Worm (Caenorhabditis elegans): Measurements from ENCODE around the gene K07F5.12.
"Not testable (repeated sequence)": the region's sequence is repeated elsewhere in the genome, so short reads cannot be mapped to it uniquely, and the experiment has no call there.

Gene K07F5.12

ce11 chrIV:9891938-9892337, 36.1 kb downstream of the K07F5.12 start, which contains the start of gene F32B6.4:
Gene F32B6.4 (minus strand): TSS chrIV:9892038.
- TF ChIP-seq unc-62 (GFP tag; optimal IDR thresholded peaks at IDR 0.05) (no peak), sea-2 (GFP tag; IDR thresholded peaks at IDR 0.05) (no peak), atf-7 (tag; optimal IDR thresholded peaks at IDR 0.05) (no peak), K11D2.4 (GFP tag; IDR thresholded peaks at IDR 0.05) (no peak), Y53F4B.3 (GFP tag; IDR thresholded peaks at IDR 0.05) (no peak), egl-18 (GFP tag; IDR thresholded peaks at IDR 0.05) (no peak), dpl-1 (GFP tag; optimal IDR thresholded peaks at IDR 0.05) (no peak), egl-44 (GFP tag; IDR thresholded peaks at IDR 0.05) (no peak), attf-5 (GFP tag; optimal IDR thresholded peaks at IDR 0.05) (no peak), mes-4 (tag; optimal IDR thresholded peaks at IDR 0.05) (no peak), lin-40 (tag; optimal IDR thresholded peaks at IDR 0.05) (no peak), ztf-18 (tag; optimal IDR thresholded peaks at IDR 0.05) (no peak), bed-1 (GFP tag; IDR thresholded peaks at IDR 0.05) (no peak), C06A6.2 (GFP tag; conservative IDR thresholded peaks at IDR 0.05) (no peak), snpc-1.3 (tag; optimal IDR thresholded peaks at IDR 0.05; ENCODE audit: insufficient read depth) (no peak), nfya-1 (tag; optimal IDR thresholded peaks at IDR 0.05; ENCODE audit: borderline replicate concordance, insufficient read depth) (no peak), nhr-27 (tag; optimal IDR thresholded peaks at IDR 0.05) (no peak)

DNA sequence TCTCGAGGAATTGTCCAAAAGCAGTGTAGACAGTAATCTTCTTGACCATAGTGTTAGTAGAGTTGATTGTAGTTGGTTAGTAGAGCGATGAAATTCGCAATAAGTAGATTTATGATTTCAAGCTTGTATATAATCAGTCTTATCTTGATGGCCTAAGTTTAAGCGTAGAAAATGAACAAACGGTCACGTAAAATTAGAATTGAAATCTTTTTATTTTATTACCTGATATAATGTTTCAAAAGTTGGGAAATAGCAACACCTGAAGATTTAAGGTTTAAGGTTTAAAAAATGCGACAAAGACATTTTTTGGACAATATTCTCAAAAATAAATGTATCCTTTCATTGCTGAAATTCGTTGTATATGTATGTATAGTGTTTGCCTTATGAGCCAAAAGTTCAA, 37.8 kb downstream of the K07F5.12 start, which contains the start of gene sss-1:
TSS of gene sss-1 (minus strand) at position 101 of the 400 bp plus-strand sequence.
- not testable (repeated sequence) for TF ChIP-seq B0261.1 (tag; optimal IDR thresholded peaks at IDR 0.05); dpff-1 (tag; optimal IDR thresholded peaks at IDR 0.05); attf-6 (GFP tag; IDR thresholded peaks at IDR 0.05)

- TF ChIP-seq F52B5.7 (tag; optimal IDR thresholded peaks at IDR 0.05); efl-1 (GFP tag; optimal IDR thresholded peaks at IDR 0.05); hmg-20 (GFP tag; IDR thresholded peaks at IDR 0.05): not testable (repeated sequence)
Measured at ce11 chrIV:9894331-9894730, 38.5 kb downstream of the K07F5.12 start, which contains the start of gene msp-77. Gene msp-77 (plus strand): TSS chrIV:9894631.

- TF ChIP-seq F57A8.1 (GFP tag; optimal IDR thresholded peaks at IDR 0.05) (no peak), B0035.1 (tag; optimal IDR thresholded peaks at IDR 0.05) (no peak), F39B2.1 (GFP tag; IDR thresholded peaks at IDR 0.05) (no peak), ZK185.1 (tag; optimal IDR thresholded peaks at IDR 0.05; ENCODE audit: poor library complexity, severe bottlenecking) (no peak), efl-1 (GFP tag; optimal IDR thresholded peaks at IDR 0.05) (no peak), let-526 (GFP tag; IDR thresholded peaks at IDR 0.05) (no peak), dpl-1 (GFP tag; optimal IDR thresholded peaks at IDR 0.05) (no peak), hlh-26 (GFP tag; conservative IDR thresholded peaks at IDR 0.05) (no peak)
Measured at ce11 chrIV:9895088-9895487, 39.3 kb downstream of the K07F5.12 start, which contains the start of gene ssp-32. Gene ssp-32 (plus strand): TSS chrIV:9895388.

DNA sequence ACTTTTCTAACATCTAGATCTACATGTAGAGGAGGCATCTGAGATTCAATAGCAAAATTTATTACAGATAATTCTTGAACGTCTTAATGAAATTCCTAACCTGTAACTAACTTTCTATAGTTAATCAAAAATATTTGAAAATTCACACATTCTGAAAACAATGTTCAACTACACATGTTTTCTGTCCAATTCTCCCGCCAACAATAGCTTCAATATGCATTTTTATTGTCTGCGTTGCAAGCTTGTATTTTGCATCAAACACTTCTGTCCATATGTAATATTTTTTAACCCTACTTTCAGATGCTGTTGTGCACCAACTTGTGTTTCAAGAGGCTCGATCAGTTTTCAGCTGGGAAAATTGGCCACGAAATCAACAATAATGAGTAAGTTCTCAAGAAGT, 42.9 kb downstream of the K07F5.12 start, which contains the start of gene tbc-3:
TSS of gene tbc-3 (plus strand) at position 301 of the 400 bp plus-strand sequence.
- no peak for TF ChIP-seq lin-54 (GFP tag; optimal IDR thresholded peaks at IDR 0.05)
- TF ChIP-seq nfya-2 (GFP tag; IDR thresholded peaks at IDR 0.05) = no peak
- no peak for TF ChIP-seq nhr-80 (tag; optimal IDR thresholded peaks at IDR 0.05)
- TF ChIP-seq lag-1 (GFP tag; IDR thresholded peaks at IDR 0.05) = no peak
- TF ChIP-seq attf-6 (GFP tag; IDR thresholded peaks at IDR 0.05) = no peak
- TF ChIP-seq pbrm-1 (GFP tag; IDR thresholded peaks at IDR 0.05) = no peak
- TF ChIP-seq egl-44 (GFP tag; IDR thresholded peaks at IDR 0.05) = no peak
- TF ChIP-seq F49E8.2 (tag; optimal IDR thresholded peaks at IDR 0.05; ENCODE audit: insufficient read depth) = no peak
- no peak for TF ChIP-seq bed-2 (GFP tag; IDR thresholded peaks at IDR 0.05)
- no peak for TF ChIP-seq ceh-40 (GFP tag; IDR thresholded peaks at IDR 0.05)
- no peak for TF ChIP-seq K11D2.4 (GFP tag; IDR thresholded peaks at IDR 0.05)
- no peak for TF ChIP-seq ztf-25 (GFP tag; IDR thresholded peaks at IDR 0.05)

All from whole organism, young adult.